Worm (Caenorhabditis elegans) whole organism, mixed stage, embryonic: Measurements from ENCODE around the gene abu-7.

Experiments used
- ceh-39 ChIP-seq: fragments of 150-350 bp; optimal IDR thresholded peaks from 2 replicates; lab custom pipeline; 2014; ENCODE audit warnings: missing biosample characterization, missing genetic modification characterization
- elt-1 ChIP-seq: sonication (generic microtip); optimal IDR thresholded peaks from 2 replicates; lab custom pipeline; 2017; ENCODE audit warnings: missing genetic modification characterization, mild to moderate bottlenecking, missing compliant biosample characterization, antibody characterized with exemption, moderate library complexity, borderline replicate concordance; ENCODE audit not compliant: insufficient read depth
- lin-13 ChIP-seq: fragments of 150-350 bp; optimal IDR thresholded peaks from 2 replicates; lab custom pipeline; 2014; ENCODE audit warnings: missing biosample characterization, missing genetic modification characterization
- mep-1 ChIP-seq: fragments of 150-350 bp; optimal IDR thresholded peaks from 2 replicates; lab custom pipeline; 2017; ENCODE audit warnings: missing biosample characterization, missing genetic modification reagents, missing genetic modification characterization, inconsistent platforms
- unc-39 ChIP-seq: fragments of 150-350 bp; optimal IDR thresholded peaks from 2 replicates; lab custom pipeline; 2014; ENCODE audit warnings: missing biosample characterization, missing genetic modification characterization
- unc-62 ChIP-seq: fragments of 150-350 bp; optimal IDR thresholded peaks from 2 replicates; lab custom pipeline; 2014; ENCODE audit warnings: missing biosample characterization, missing genetic modification reagents, missing genetic modification characterization

DNA sequence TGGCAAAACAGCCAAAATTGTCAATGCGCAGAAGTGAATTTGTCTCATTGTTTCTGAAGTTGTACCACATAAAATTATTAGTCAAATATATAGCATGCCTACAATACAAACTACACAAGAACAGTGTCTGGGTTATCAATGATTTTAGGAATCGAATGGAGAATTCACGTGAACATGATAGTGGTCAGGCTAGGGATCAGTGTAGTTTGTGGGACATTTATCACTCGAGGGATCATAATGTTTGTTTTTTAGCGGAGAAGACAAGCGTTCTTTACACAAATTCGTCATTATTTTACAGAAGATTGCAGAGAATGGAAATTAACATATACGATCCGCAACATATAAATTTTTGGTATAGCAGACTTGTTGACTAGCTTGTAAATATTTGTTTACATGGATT lies 12.6 kb upstream of the abu-7 start, which contains the start of gene ugt-51:
- TF ChIP-seq unc-62 (GFP tag; lab: Kevin White, UChicago) (no peak), lin-13 (tag; lab: Kevin White, UChicago) (no peak), ceh-39 (tag; lab: Kevin White, UChicago) (no peak), elt-1 (tag; lab: Kevin White, UChicago) (no peak), unc-39 (tag; lab: Kevin White, UChicago) (no peak), mep-1 (tag; lab: Kevin White, UChicago) (no peak)
